Worm (Caenorhabditis elegans): ENCODE data around the gene glb-31.

DNA sequence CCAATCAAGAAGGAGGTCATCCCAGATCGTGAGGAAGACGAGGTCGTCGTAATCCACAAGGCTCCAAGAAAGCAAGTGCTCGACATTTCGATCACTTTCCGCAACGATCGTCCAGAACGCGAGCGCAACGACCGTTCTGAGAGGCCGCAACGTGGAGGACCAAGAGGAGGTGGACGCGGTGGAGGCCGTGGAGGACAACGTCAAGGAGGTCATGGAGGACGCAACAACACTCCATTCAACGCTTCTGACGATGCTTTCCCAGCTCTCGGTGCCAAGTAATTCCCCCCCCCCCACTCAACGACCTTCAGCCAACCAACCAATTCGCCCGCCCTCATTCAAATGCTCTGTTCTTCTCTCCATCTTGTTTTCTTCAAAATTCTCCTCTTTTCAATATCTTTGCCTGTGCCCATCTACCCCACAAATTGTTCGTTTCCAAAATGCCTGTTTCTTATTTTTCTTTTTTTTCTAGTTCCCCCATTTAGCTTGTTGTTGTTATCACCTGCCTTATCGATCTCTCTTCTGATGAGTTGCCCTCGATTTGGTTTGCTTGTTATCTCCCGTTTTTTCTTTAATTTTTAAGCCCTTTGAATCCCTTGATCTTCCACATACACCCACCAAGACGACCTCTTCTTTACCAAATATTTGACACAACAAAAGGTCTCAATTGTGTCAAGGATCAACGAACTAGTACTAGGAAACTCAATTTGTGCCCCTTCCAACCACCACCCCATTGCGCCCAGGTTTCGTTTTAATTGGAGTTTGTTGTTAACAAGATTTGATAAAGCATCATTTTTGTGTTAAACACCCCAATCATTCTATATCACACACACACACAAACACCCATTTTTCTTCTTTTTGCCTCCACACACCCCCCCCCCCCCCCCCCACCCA lies 21.1 kb upstream of the glb-31 start:
- TF ChIP-seq alr-1 (tag; optimal IDR thresholded peaks at IDR 0.05): no peak
- TF ChIP-seq dmd-4 (tag; optimal IDR thresholded peaks at IDR 0.05): no peak
- no peak for TF ChIP-seq lin-39 (tag; optimal IDR thresholded peaks at IDR 0.05)
- no peak for TF ChIP-seq aly-2 (tag; optimal IDR thresholded peaks at IDR 0.05)
- no peak for TF ChIP-seq ama-1 (optimal IDR thresholded peaks at IDR 0.05)
- no peak for TF ChIP-seq nhr-10 (tag; optimal IDR thresholded peaks at IDR 0.05)
- TF ChIP-seq elt-1 (tag; optimal IDR thresholded peaks at IDR 0.05): no peak
- no peak for TF ChIP-seq ZK546.5 (tag; optimal IDR thresholded peaks at IDR 0.05)
- TF ChIP-seq snpc-4 (tag; optimal IDR thresholded peaks at IDR 0.05): no peak
- no peak for TF ChIP-seq ceh-82 (tag; optimal IDR thresholded peaks at IDR 0.05)
- TF ChIP-seq nhr-11 (tag; optimal IDR thresholded peaks at IDR 0.05): no peak
- no peak for TF ChIP-seq elt-3 (tag; optimal IDR thresholded peaks at IDR 0.05)
